Comparison of ENCODE assay signal across 3 fruit fly cellular contexts in genomic region chr2L:5186543-5186942, dm6.
TF ChIP-seq lines count a peak whose summit lies in the region.

No protein-coding gene starts in this region.

- no peak for TF ChIP-seq CTCF in whole organism, embryonic (GFP tag; optimal IDR thresholded peaks at IDR 0.05; lab: Kevin White, UChicago)

TF ChIP-seq in whole organism, embryonic, 481 proteins besides CTCF, POLR2A, EP300 and RAD21:
- 0 out of 2 replicates have a peak, but pooled peaks have one; percentile 23 for TF ChIP-seq Dref (GFP tag; IDR thresholded peaks at IDR 0.05; lab: Robert Waterston, UW)
- TF ChIP-seq Drgx (GFP tag; IDR thresholded peaks at IDR 0.05; lab: Robert Waterston, UW), result 0 out of 2 replicates have a peak, but pooled peaks have one; percentile 31
- no peak for TF ChIP-seq CG10543 (GFP tag; optimal IDR thresholded peaks at IDR 0.05; lab: Kevin White, UChicago)
- no peak for TF ChIP-seq zfh1 (GFP tag; IDR thresholded peaks at IDR 0.05; lab: Robert Waterston, UW)
- TF ChIP-seq mirr (GFP tag; optimal IDR thresholded peaks at IDR 0.05; lab: Kevin White, UChicago), result no peak
- peak; percentile 83 for TF ChIP-seq CG8388 (GFP tag; optimal IDR thresholded peaks at IDR 0.05; lab: Kevin White, UChicago)
- no peak for TF ChIP-seq Taf1 (GFP tag; IDR thresholded peaks at IDR 0.05; lab: Robert Waterston, UW)
- TF ChIP-seq unpg (GFP tag; optimal IDR thresholded peaks at IDR 0.05; lab: Kevin White, UChicago), result no peak
- 0 out of 3 replicates have a peak, but pooled peaks have one; percentile 63 for TF ChIP-seq CG2199 (GFP tag; IDR thresholded peaks at IDR 0.05; lab: Robert Waterston, UW)
- peak; percentile 57 for TF ChIP-seq CG15479 (GFP tag; optimal IDR thresholded peaks at IDR 0.05; lab: Kevin White, UChicago)
- TF ChIP-seq chn (GFP tag; optimal IDR thresholded peaks at IDR 0.05; lab: Kevin White, UChicago), result no peak
- no peak for TF ChIP-seq usp (GFP tag; optimal IDR thresholded peaks at IDR 0.05; lab: Kevin White, UChicago)
- TF ChIP-seq CG17802 (tag; optimal IDR thresholded peaks at IDR 0.05; lab: Kevin White, UChicago), result no peak

TF ChIP-seq in whole organism, prepupa, 60 proteins besides CTCF, POLR2A, EP300 and RAD21:
- TF ChIP-seq CG6163 (GFP tag; IDR thresholded peaks at IDR 0.05; lab: Robert Waterston, UW), result no peak
- TF ChIP-seq fd85E (GFP tag; optimal IDR thresholded peaks at IDR 0.05; lab: Kevin White, UChicago), result no peak
- TF ChIP-seq CG6808 (GFP tag; optimal IDR thresholded peaks at IDR 0.05; lab: Kevin White, UChicago), result no peak
- no peak for TF ChIP-seq CG7368 (GFP tag; optimal IDR thresholded peaks at IDR 0.05; lab: Kevin White, UChicago)
- no peak for TF ChIP-seq CG11762 (GFP tag; optimal IDR thresholded peaks at IDR 0.05; lab: Kevin White, UChicago; ENCODE audit: insufficient read depth)
- TF ChIP-seq CG34406 (GFP tag; optimal IDR thresholded peaks at IDR 0.05; lab: Kevin White, UChicago), result no peak
- peak; percentile 59 for TF ChIP-seq Lpt (GFP tag; optimal IDR thresholded peaks at IDR 0.05; lab: Kevin White, UChicago)
- no peak for TF ChIP-seq CG32006 (GFP tag; optimal IDR thresholded peaks at IDR 0.05; lab: Kevin White, UChicago)
- TF ChIP-seq CG6854 (GFP tag; optimal IDR thresholded peaks at IDR 0.05; lab: Kevin White, UChicago), result no peak
- no peak for TF ChIP-seq pdm3 (GFP tag; optimal IDR thresholded peaks at IDR 0.05; lab: Kevin White, UChicago)
- TF ChIP-seq CG3032 (tag; optimal IDR thresholded peaks at IDR 0.05; lab: Kevin White, UChicago), result no peak
- no peak for TF ChIP-seq CG3919 (GFP tag; optimal IDR thresholded peaks at IDR 0.05; lab: Kevin White, UChicago)
- TF ChIP-seq dsx (GFP tag; optimal IDR thresholded peaks at IDR 0.05; lab: Kevin White, UChicago; ENCODE audit: poor library complexity, severe bottlenecking), result no peak
- TF ChIP-seq svp (GFP tag; lab: Kevin White, UChicago), result peak; percentile 77
- no peak for TF ChIP-seq Hr4 (GFP tag; optimal IDR thresholded peaks at IDR 0.05; lab: Kevin White, UChicago)
- TF ChIP-seq Ets96B (tag; optimal IDR thresholded peaks at IDR 0.05; lab: Kevin White, UChicago), result no peak
TF ChIP-seq in whole organism, prepupa: peak in this region for 2.

TF ChIP-seq in whole organism, pupa, 21 proteins besides CTCF, POLR2A, EP300 and RAD21:
- no peak for TF ChIP-seq rn (GFP tag; IDR thresholded peaks at IDR 0.05; lab: Robert Waterston, UW)
- no peak for TF ChIP-seq CG4496 (GFP tag; IDR thresholded peaks at IDR 0.05; lab: Robert Waterston, UW)
- no peak for TF ChIP-seq CG8301 (tag; optimal IDR thresholded peaks at IDR 0.05; lab: Kevin White, UChicago)
- TF ChIP-seq CG17806 (tag; optimal IDR thresholded peaks at IDR 0.05; lab: Kevin White, UChicago), result no peak
- TF ChIP-seq EcR (GFP tag; optimal IDR thresholded peaks at IDR 0.05; lab: Kevin White, UChicago), result peak; percentile 94
- TF ChIP-seq CG32121 (GFP tag; IDR thresholded peaks at IDR 0.05; lab: Robert Waterston, UW), result peak; percentile 68
- TF ChIP-seq D1 (tag; optimal IDR thresholded peaks at IDR 0.05; lab: Kevin White, UChicago), result no peak
- TF ChIP-seq Ets98B (GFP tag; IDR thresholded peaks at IDR 0.05; lab: Robert Waterston, UW), result peak; percentile 30; the same call in 1 of the 2 replicates
- no peak; the same call in 2 of the 3 replicates for TF ChIP-seq fd96Ca (GFP tag; IDR thresholded peaks at IDR 0.05; lab: Robert Waterston, UW)
- TF ChIP-seq CG15710 (tag; optimal IDR thresholded peaks at IDR 0.05; lab: Kevin White, UChicago), result no peak
- no peak for TF ChIP-seq CG9948 (tag; optimal IDR thresholded peaks at IDR 0.05; lab: Kevin White, UChicago)
- TF ChIP-seq CG8159 (tag; optimal IDR thresholded peaks at IDR 0.05; lab: Kevin White, UChicago), result no peak
- TF ChIP-seq CG13204 (GFP tag; optimal IDR thresholded peaks at IDR 0.05; lab: Kevin White, UChicago), result no peak
- TF ChIP-seq CG12605 (GFP tag; IDR thresholded peaks at IDR 0.05; lab: Robert Waterston, UW), result no peak

Comparison
In these comparisons a context has a peak if more than half of its experiments do, and no peak if none do; other contexts are left out.
1. Of the 7 proteins assayed by ChIP-seq in both whole organism, embryonic and whole organism, prepupa: peak only in whole organism, embryonic: none; only in whole organism, prepupa: Lpt; in both: none; in neither: 6.